Worm (Caenorhabditis elegans) whole organism, L4/young adult: ENCODE measurements around the gene str-141.

Experiments used
- W03F9.2 ChIP-seq: fragments of 150-350 bp; optimal IDR thresholded peaks from 2 replicates; lab custom pipeline; 2014; ENCODE audit warnings: missing biosample characterization, missing genetic modification characterization
- dao-5 ChIP-seq: sonication (generic microtip); optimal IDR thresholded peaks from 2 replicates; lab custom pipeline; 2016; ENCODE audit warnings: missing genotype, missing genetic modification characterization, moderate library complexity, missing compliant biosample characterization
- him-1 ChIP-seq: sonication (generic microtip); optimal IDR thresholded peaks from 2 replicates; lab custom pipeline; 2016; ENCODE audit warnings: missing genotype, missing genetic modification reagents, missing genetic modification characterization, missing compliant biosample characterization

DNA sequence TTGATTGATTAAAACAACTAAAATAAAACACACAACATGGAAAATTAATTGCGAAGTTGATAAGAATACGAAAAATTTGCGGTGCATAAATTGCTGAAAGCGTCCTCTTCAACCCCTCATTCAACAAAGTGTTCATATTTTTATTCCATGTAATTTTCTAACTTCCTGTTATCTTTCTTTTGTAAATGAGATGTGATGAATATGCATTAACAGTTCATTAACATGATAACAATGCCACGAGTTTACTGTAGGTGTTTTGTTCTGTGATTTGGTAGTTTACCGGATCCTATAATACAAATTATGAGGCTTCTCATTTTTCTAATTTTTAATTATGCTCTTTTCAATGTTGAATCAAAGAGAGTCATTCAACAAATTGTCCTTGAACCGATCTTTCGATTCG lies 5.5 kb upstream of the str-141 start, which contains the start of gene F47G9.6:
- TF ChIP-seq dao-5 (tag; lab: Kevin White, UChicago) = no peak
- no peak for TF ChIP-seq him-1 (tag; lab: Kevin White, UChicago)
- no peak for TF ChIP-seq W03F9.2
